Fruit fly (Drosophila melanogaster) S2 (cell line): ENCODE measurements around the gene Rh2.

Source experiments
- CG8478 ChIP-seq: fragments of >200 bp; optimal IDR thresholded peaks from 2 replicates; lab custom pipeline; 2018
- CTCF ChIP-seq, 2 experiments: fragments of >200 bp; optimal IDR thresholded peaks; 2 replicates each; lab custom pipeline; 2018

DNA sequence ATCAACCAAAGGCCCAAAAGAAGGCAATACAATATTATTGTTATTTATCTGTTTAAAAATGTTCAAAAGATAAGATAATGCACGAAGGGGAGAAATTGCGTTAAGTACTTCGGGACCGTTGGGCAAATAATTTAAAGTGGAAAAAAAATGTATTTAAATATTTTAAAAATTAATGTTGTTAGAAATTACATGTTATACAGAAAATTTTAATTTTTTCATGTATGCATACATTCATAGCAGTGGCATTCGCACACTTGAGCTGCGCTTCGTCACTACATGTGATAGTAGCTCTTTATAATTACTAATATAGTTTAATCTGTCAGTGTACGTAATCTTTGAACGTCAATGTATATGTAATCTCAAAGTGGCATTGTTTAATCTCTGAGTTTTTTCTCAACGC, 4.0 kb upstream of the Rh2 start:
- TF ChIP-seq CG8478 (lab: Kevin White, UChicago), result no peak
- TF ChIP-seq CTCF (optimal IDR thresholded peaks at IDR 0.05; lab: Kevin White, UChicago), result no peak
